Worm (Caenorhabditis elegans) whole organism, early embryonic: ENCODE results near the gene srsx-36.

Experiments used
- B0310.2 ChIP-seq: sonication (generic microtip); optimal IDR thresholded peaks from 2 replicates; lab custom pipeline; 2016; ENCODE audit warnings: mild to moderate bottlenecking, missing genetic modification characterization, missing compliant biosample characterization
- F13C5.2 ChIP-seq: sonication (generic microtip); optimal IDR thresholded peaks from 2 replicates; lab custom pipeline; 2017; ENCODE audit warnings: mild to moderate bottlenecking, missing genetic modification characterization, inconsistent platforms, missing compliant biosample characterization
- aly-1 ChIP-seq: sonication (generic microtip); optimal IDR thresholded peaks from 2 replicates; lab custom pipeline; 2016; ENCODE audit warnings: missing genetic modification characterization, missing compliant biosample characterization
- ama-1 ChIP-seq: fragments of 150-350 bp; optimal IDR thresholded peaks from 2 replicates; lab custom pipeline; 2014
- ceh-13 ChIP-seq: fragments of 200-800 bp; sonication (Bioruptor generic); optimal IDR thresholded peaks from 2 replicates; lab custom pipeline; 2018; ENCODE audit warnings: mild to moderate bottlenecking, missing genetic modification characterization, missing compliant biosample characterization
- ets-7 ChIP-seq: sonication (generic microtip); optimal IDR thresholded peaks from 2 replicates; lab custom pipeline; 2016; ENCODE audit warnings: missing genotype, missing genetic modification characterization, missing compliant biosample characterization
- flt-1 ChIP-seq: fragments of 200-800 bp; sonication (Bioruptor generic); IDR thresholded peaks from 2 replicates; pipeline ENCODE4 v1.3.6; 2022; ENCODE audit warnings: missing genetic modification characterization, missing compliant biosample characterization
- hmbx-1 ChIP-seq: sonication (generic microtip); optimal IDR thresholded peaks from 2 replicates; lab custom pipeline; 2016; ENCODE audit warnings: mild to moderate bottlenecking, missing genetic modification characterization, missing compliant biosample characterization
- pes-1 ChIP-seq: fragments of 200-800 bp; sonication (Bioruptor generic); IDR thresholded peaks from 2 replicates; pipeline ENCODE4 v1.3.6; 2022; ENCODE audit warnings: missing genetic modification reagents, missing genetic modification characterization, missing compliant biosample characterization
- scrt-1 ChIP-seq: fragments of 200-800 bp; sonication (Bioruptor generic); IDR thresholded peaks from 2 replicates; pipeline ENCODE4 v1.3.6; 2022; ENCODE audit warnings: missing genetic modification characterization, missing compliant biosample characterization
- tbx-11 ChIP-seq: fragments of 200-800 bp; sonication (Bioruptor generic); IDR thresholded peaks from 2 replicates; pipeline ENCODE4 v1.3.6; 2022; ENCODE audit warnings: missing genetic modification characterization, missing compliant biosample characterization
- tbx-37 ChIP-seq: fragments of 200-800 bp; sonication (Bioruptor generic); conservative IDR thresholded peaks from 2 replicates; pipeline ENCODE4 v1.3.6; 2022; ENCODE audit warnings: missing genetic modification reagents, missing genetic modification characterization, missing compliant biosample characterization

DNA sequence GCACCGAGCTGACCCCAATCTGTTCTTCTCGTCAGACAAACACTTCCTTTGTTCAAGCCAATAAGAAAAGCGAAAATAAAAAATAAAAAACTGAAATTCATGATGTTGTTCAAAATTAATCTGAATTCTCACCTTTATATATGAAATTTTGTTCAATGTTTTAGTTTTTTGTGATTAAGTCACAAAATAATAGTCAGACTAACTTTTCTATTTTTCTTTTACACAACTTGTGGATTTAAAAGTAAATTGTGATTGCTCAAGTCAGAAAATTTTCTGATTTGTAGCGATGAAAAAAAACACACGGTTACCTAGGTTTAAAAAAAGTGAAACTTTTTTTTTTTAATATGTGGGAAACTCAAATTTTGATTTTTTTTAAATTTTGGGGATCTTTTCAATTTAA, 8.3 kb upstream of the srsx-36 start, which contains the start of gene abf-3:
- no peak for TF ChIP-seq scrt-1 (GFP tag; lab: Robert Waterston, UW)
- TF ChIP-seq B0310.2: no peak
- no peak for TF ChIP-seq flt-1 (GFP tag; lab: Robert Waterston, UW)
- TF ChIP-seq hmbx-1 (tag; lab: Kevin White, UChicago): no peak
- no peak for TF ChIP-seq aly-1 (tag; lab: Kevin White, UChicago)
- no peak for TF ChIP-seq tbx-11
- TF ChIP-seq ama-1 (lab: Kevin White, UChicago): no peak
- no peak for TF ChIP-seq F13C5.2
- TF ChIP-seq pes-1 (GFP tag; lab: Robert Waterston, UW): no peak
- TF ChIP-seq ets-7 (tag; lab: Kevin White, UChicago): no peak
- TF ChIP-seq tbx-37 (GFP tag; lab: Robert Waterston, UW): no peak
- no peak for TF ChIP-seq ceh-13 (GFP tag; lab: Kevin White, UChicago)
